Worm (Caenorhabditis elegans) whole organism, early embryonic: ENCODE data around the gene srt-30.

ENCODE experiments used
- B0310.2 ChIP-seq: sonication (generic microtip); optimal IDR thresholded peaks from 2 replicates; lab custom pipeline; 2016; ENCODE audit warnings: mild to moderate bottlenecking, missing genetic modification characterization, missing compliant biosample characterization
- F13C5.2 ChIP-seq: sonication (generic microtip); optimal IDR thresholded peaks from 2 replicates; lab custom pipeline; 2017; ENCODE audit warnings: mild to moderate bottlenecking, missing genetic modification characterization, inconsistent platforms, missing compliant biosample characterization
- aly-1 ChIP-seq: sonication (generic microtip); optimal IDR thresholded peaks from 2 replicates; lab custom pipeline; 2016; ENCODE audit warnings: missing genetic modification characterization, missing compliant biosample characterization
- ama-1 ChIP-seq: fragments of 150-350 bp; optimal IDR thresholded peaks from 2 replicates; lab custom pipeline; 2014
- ceh-13 ChIP-seq: fragments of 200-800 bp; sonication (Bioruptor generic); optimal IDR thresholded peaks from 2 replicates; lab custom pipeline; 2018; ENCODE audit warnings: mild to moderate bottlenecking, missing genetic modification characterization, missing compliant biosample characterization
- ets-7 ChIP-seq: sonication (generic microtip); optimal IDR thresholded peaks from 2 replicates; lab custom pipeline; 2016; ENCODE audit warnings: missing genotype, missing genetic modification characterization, missing compliant biosample characterization
- flt-1 ChIP-seq: fragments of 200-800 bp; sonication (Bioruptor generic); IDR thresholded peaks from 2 replicates; pipeline ENCODE4 v1.3.6; 2022; ENCODE audit warnings: missing genetic modification characterization, missing compliant biosample characterization
- hmbx-1 ChIP-seq: sonication (generic microtip); optimal IDR thresholded peaks from 2 replicates; lab custom pipeline; 2016; ENCODE audit warnings: mild to moderate bottlenecking, missing genetic modification characterization, missing compliant biosample characterization
- hmg-4 ChIP-seq: fragments of 200-800 bp; sonication (Bioruptor generic); optimal IDR thresholded peaks from 2 replicates; lab custom pipeline; 2018; ENCODE audit warnings: mild to moderate bottlenecking, missing genetic modification characterization, missing compliant biosample characterization
- scrt-1 ChIP-seq: fragments of 200-800 bp; sonication (Bioruptor generic); IDR thresholded peaks from 2 replicates; pipeline ENCODE4 v1.3.6; 2022; ENCODE audit warnings: missing genetic modification characterization, missing compliant biosample characterization
- sea-1 ChIP-seq: fragments of 200-800 bp; sonication (Bioruptor generic); conservative IDR thresholded peaks from 2 replicates; pipeline ENCODE4 v1.3.6; 2022; ENCODE audit warnings: missing genetic modification characterization, missing compliant biosample characterization
- tbx-11 ChIP-seq: fragments of 200-800 bp; sonication (Bioruptor generic); IDR thresholded peaks from 2 replicates; pipeline ENCODE4 v1.3.6; 2022; ENCODE audit warnings: missing genetic modification characterization, missing compliant biosample characterization
- tbx-37 ChIP-seq: fragments of 200-800 bp; sonication (Bioruptor generic); conservative IDR thresholded peaks from 2 replicates; pipeline ENCODE4 v1.3.6; 2022; ENCODE audit warnings: missing genetic modification reagents, missing genetic modification characterization, missing compliant biosample characterization
- tra-4 ChIP-seq: sonication (generic microtip); optimal IDR thresholded peaks from 2 replicates; lab custom pipeline; 2017; ENCODE audit warnings: missing genetic modification characterization, missing compliant biosample characterization

DNA sequence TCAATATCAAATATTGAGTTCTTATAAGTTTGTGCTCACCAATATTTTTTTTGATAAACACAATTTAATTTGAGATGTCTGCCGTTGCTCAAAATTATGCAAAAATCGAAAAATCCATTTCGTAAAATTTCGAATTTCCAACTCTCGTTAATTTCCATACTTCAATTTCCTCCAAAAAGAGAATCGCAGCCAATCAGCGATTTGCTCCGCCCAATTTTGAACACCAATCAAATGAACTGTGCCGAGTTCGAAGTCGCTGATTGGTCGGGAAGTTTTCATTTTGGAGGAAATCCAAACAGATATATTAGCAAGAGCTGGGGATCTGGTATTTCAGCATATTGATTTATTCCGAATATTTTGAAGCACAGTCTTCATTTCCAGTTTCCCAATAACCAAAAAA is 7.6 kb upstream of the srt-30 start:
- TF ChIP-seq ama-1 (lab: Kevin White, UChicago) (no peak), tra-4 (no peak), aly-1 (no peak), ets-7 (no peak), hmg-4 (no peak), tbx-11 (GFP tag; lab: Robert Waterston, UW) (no peak), sea-1 (GFP tag; lab: Robert Waterston, UW) (no peak), flt-1 (GFP tag; lab: Robert Waterston, UW) (no peak), tbx-37 (no peak), B0310.2 (tag; lab: Kevin White, UChicago) (no peak), ceh-13 (GFP tag; lab: Kevin White, UChicago) (no peak), hmbx-1 (tag; lab: Kevin White, UChicago) (no peak), scrt-1 (no peak), F13C5.2 (tag; lab: Kevin White, UChicago) (no peak)
